Fruit fly (Drosophila melanogaster) whole organism, wandering third instar larva: ENCODE results near the gene Vps26.

Experiments used
- CG9705 ChIP-seq: fragments of 200-800 bp; sonication (Bioruptor generic); optimal IDR thresholded peaks from 2 replicates; lab custom pipeline; 2018; ENCODE audit warnings: missing biosample characterization, mild to moderate bottlenecking, missing genetic modification characterization
- Dfd ChIP-seq: fragments of >200 bp; optimal IDR thresholded peaks from 2 replicates; lab custom pipeline; 2017; ENCODE audit warnings: missing biosample characterization, missing genetic modification characterization
- br ChIP-seq: fragments of 200-800 bp; sonication (Bioruptor generic); optimal IDR thresholded peaks from 2 replicates; lab custom pipeline; 2016; ENCODE audit warnings: missing biosample characterization, missing genetic modification characterization
- fru ChIP-seq: fragments of 200-800 bp; sonication (Bioruptor generic); optimal IDR thresholded peaks from 3 replicates; lab custom pipeline; 2016; ENCODE audit warnings: missing biosample characterization, mild to moderate bottlenecking, missing genetic modification characterization
- psq ChIP-seq: fragments of 200-800 bp; sonication (Bioruptor generic); optimal IDR thresholded peaks from 3 replicates; lab custom pipeline; 2017; ENCODE audit warnings: missing biosample characterization, mild to moderate bottlenecking, missing genetic modification characterization, moderate library complexity
- tai ChIP-seq: sonication (Bioruptor generic); optimal IDR thresholded peaks from 2 replicates; lab custom pipeline; 2016; ENCODE audit warnings: missing biosample characterization, missing genetic modification characterization

- TF ChIP-seq tai (GFP tag; lab: Kevin White, UChicago) (no peak), br (GFP tag; lab: Kevin White, UChicago) (no peak), CG9705 (GFP tag; lab: Kevin White, UChicago) (no peak), fru (peak; percentile 45), psq (GFP tag; lab: Kevin White, UChicago) (no peak), Dfd (GFP tag; lab: Kevin White, UChicago) (no peak)
Measured at dm6 chrX:1897384-1897783, 23.7 kb downstream of the Vps26 start.
